Worm (Caenorhabditis elegans) whole organism, L3 larva: ENCODE data around the gene gex-5.
A peak's percentile ranks its signal among the peaks of the same experiment; 100 is the strongest.
"Not testable (repeated sequence)": the region's sequence is repeated elsewhere in the genome, so short reads cannot be mapped to it uniquely, and the experiment has no call there.

Experiments used
- R02D3.7 ChIP-seq: fragments of 150-350 bp; optimal IDR thresholded peaks from 2 replicates; lab custom pipeline; 2014; ENCODE audit warnings: missing biosample characterization, missing genetic modification characterization
- aly-2 ChIP-seq: fragments of 150-350 bp; optimal IDR thresholded peaks from 2 replicates; lab custom pipeline; 2014; ENCODE audit warnings: missing biosample characterization, missing genetic modification characterization
- ama-1 ChIP-seq: fragments of 150-350 bp; optimal IDR thresholded peaks from 2 replicates; lab custom pipeline; 2018
- ceh-28 ChIP-seq: fragments of 150-350 bp; optimal IDR thresholded peaks from 2 replicates; lab custom pipeline; 2014; ENCODE audit warnings: missing biosample characterization, missing genetic modification reagents, missing genetic modification characterization
- ceh-9 ChIP-seq: sonication (generic microtip); optimal IDR thresholded peaks from 2 replicates; lab custom pipeline; 2018; ENCODE audit warnings: missing biosample characterization, missing genetic modification characterization
- daf-12 ChIP-seq: fragments of 150-350 bp; optimal IDR thresholded peaks from 2 replicates; lab custom pipeline; 2014; ENCODE audit warnings: missing biosample characterization, missing genetic modification reagents, missing genetic modification characterization
- egl-27 ChIP-seq: sonication (generic microtip); optimal IDR thresholded peaks from 4 replicates; lab custom pipeline; 2017; ENCODE audit warnings: missing biosample characterization, missing genetic modification reagents, missing genetic modification characterization
- egl-5 ChIP-seq: fragments of 150-350 bp; optimal IDR thresholded peaks from 2 replicates; lab custom pipeline; 2017; ENCODE audit warnings: missing biosample characterization, missing genetic modification reagents, missing genetic modification characterization, inconsistent platforms
- elt-1 ChIP-seq: fragments of 150-350 bp; optimal IDR thresholded peaks from 2 replicates; lab custom pipeline; 2014; ENCODE audit warnings: missing biosample characterization, missing genetic modification characterization
- elt-2 ChIP-seq: sonication (generic microtip); optimal IDR thresholded peaks from 2 replicates; lab custom pipeline; 2016; ENCODE audit warnings: missing genetic modification reagents, mild to moderate bottlenecking, missing genetic modification characterization, missing compliant biosample characterization
- elt-3 ChIP-seq, 3 experiments: fragments of 150-350 bp in 1 of 3; sonication (generic microtip) in 2 of 3; optimal IDR thresholded peaks; 2 replicates in 2 of 3; 4 replicates in 1 of 3; lab custom pipeline; 2014 to 2017; ENCODE audit warnings: missing biosample characterization in 3 of 3, missing genetic modification characterization in 3 of 3
- eor-1 ChIP-seq, 2 experiments: fragments of 150-350 bp; optimal IDR thresholded peaks; 2 replicates each; lab custom pipeline; 2014 to 2018; ENCODE audit warnings: missing biosample characterization in 2 of 2, missing genetic modification characterization in 2 of 2
- fkh-10 ChIP-seq: sonication (generic microtip); optimal IDR thresholded peaks from 2 replicates; lab custom pipeline; 2017; ENCODE audit warnings: missing biosample characterization, missing genetic modification reagents, missing genetic modification characterization
- fos-1 ChIP-seq: fragments of 150-350 bp; optimal IDR thresholded peaks from 2 replicates; lab custom pipeline; 2014; ENCODE audit warnings: missing biosample characterization, missing genetic modification characterization
- hmg-11 ChIP-seq: sonication (generic microtip); optimal IDR thresholded peaks from 2 replicates; lab custom pipeline; 2016; ENCODE audit warnings: missing genetic modification characterization, missing compliant biosample characterization
- jun-1 ChIP-seq: fragments of 150-350 bp; optimal IDR thresholded peaks from 2 replicates; lab custom pipeline; 2014; ENCODE audit warnings: missing biosample characterization, missing genetic modification reagents, missing genetic modification characterization
- lin-15B ChIP-seq: fragments of 150-350 bp; optimal IDR thresholded peaks from 2 replicates; lab custom pipeline; 2014; ENCODE audit warnings: missing biosample characterization, missing genetic modification characterization
- lin-39 ChIP-seq: fragments of 150-350 bp; optimal IDR thresholded peaks from 2 replicates; lab custom pipeline; 2018; ENCODE audit warnings: missing biosample characterization, missing genetic modification reagents, missing genetic modification characterization
- lsy-12 ChIP-seq: sonication (generic microtip); optimal IDR thresholded peaks from 2 replicates; lab custom pipeline; 2016; ENCODE audit warnings: mild to moderate bottlenecking, missing genetic modification characterization, missing compliant biosample characterization
- nfya-1 ChIP-seq: sonication (generic microtip); optimal IDR thresholded peaks from 2 replicates; lab custom pipeline; 2017; ENCODE audit warnings: missing genetic modification characterization, mild to moderate bottlenecking, missing compliant biosample characterization, antibody characterized with exemption, moderate library complexity; ENCODE audit not compliant: insufficient read depth
- nhr-11 ChIP-seq: fragments of 150-350 bp; optimal IDR thresholded peaks from 2 replicates; lab custom pipeline; 2014; ENCODE audit warnings: missing biosample characterization, missing genetic modification characterization
- nhr-12 ChIP-seq: fragments of 150-350 bp; optimal IDR thresholded peaks from 2 replicates; lab custom pipeline; 2014; ENCODE audit warnings: missing biosample characterization, missing genetic modification characterization
- nhr-23 ChIP-seq: fragments of 150-350 bp; optimal IDR thresholded peaks from 2 replicates; lab custom pipeline; 2014; ENCODE audit warnings: missing biosample characterization, missing genetic modification reagents, missing genetic modification characterization
- nhr-237 ChIP-seq: fragments of 150-350 bp; optimal IDR thresholded peaks from 2 replicates; lab custom pipeline; 2014; ENCODE audit warnings: missing biosample characterization, missing genetic modification characterization
- nhr-25 ChIP-seq: sonication (generic microtip); optimal IDR thresholded peaks from 2 replicates; lab custom pipeline; 2017; ENCODE audit warnings: missing biosample characterization, missing genetic modification characterization
- nhr-28 ChIP-seq: fragments of 150-350 bp; optimal IDR thresholded peaks from 2 replicates; lab custom pipeline; 2014; ENCODE audit warnings: missing biosample characterization, missing genetic modification characterization
- nhr-43 ChIP-seq: sonication (generic microtip); optimal IDR thresholded peaks from 2 replicates; lab custom pipeline; 2016; ENCODE audit warnings: mild to moderate bottlenecking, missing genetic modification characterization, missing compliant biosample characterization; ENCODE audit not compliant: poor library complexity, severe bottlenecking
- nhr-67 ChIP-seq: fragments of 150-350 bp; optimal IDR thresholded peaks from 2 replicates; lab custom pipeline; 2014; ENCODE audit warnings: missing biosample characterization, missing genetic modification characterization
- pha-4 ChIP-seq: fragments of 150-350 bp; optimal IDR thresholded peaks from 2 replicates; lab custom pipeline; 2014; ENCODE audit warnings: missing biosample characterization, missing genetic modification reagents, missing genetic modification characterization
- pqm-1 ChIP-seq: fragments of 150-350 bp; optimal IDR thresholded peaks from 2 replicates; lab custom pipeline; 2017; ENCODE audit warnings: missing biosample characterization, missing genetic modification characterization, inconsistent platforms
- sea-2 ChIP-seq: fragments of 150-350 bp; sonication (generic microtip); optimal IDR thresholded peaks from 4 replicates; lab custom pipeline; 2014; ENCODE audit warnings: missing biosample characterization, missing genetic modification reagents, missing genetic modification characterization
- unc-39 ChIP-seq: sonication (generic microtip); optimal IDR thresholded peaks from 4 replicates; lab custom pipeline; 2017; ENCODE audit warnings: missing biosample characterization, missing genetic modification characterization
- unc-62 ChIP-seq: fragments of 150-350 bp; sonication (generic microtip); optimal IDR thresholded peaks from 4 replicates; lab custom pipeline; 2014; ENCODE audit warnings: missing biosample characterization, missing genetic modification reagents, missing genetic modification characterization
- zag-1 ChIP-seq: fragments of 150-350 bp; optimal IDR thresholded peaks from 2 replicates; lab custom pipeline; 2014; ENCODE audit warnings: missing biosample characterization, missing genetic modification characterization

Gene gex-5

DNA sequence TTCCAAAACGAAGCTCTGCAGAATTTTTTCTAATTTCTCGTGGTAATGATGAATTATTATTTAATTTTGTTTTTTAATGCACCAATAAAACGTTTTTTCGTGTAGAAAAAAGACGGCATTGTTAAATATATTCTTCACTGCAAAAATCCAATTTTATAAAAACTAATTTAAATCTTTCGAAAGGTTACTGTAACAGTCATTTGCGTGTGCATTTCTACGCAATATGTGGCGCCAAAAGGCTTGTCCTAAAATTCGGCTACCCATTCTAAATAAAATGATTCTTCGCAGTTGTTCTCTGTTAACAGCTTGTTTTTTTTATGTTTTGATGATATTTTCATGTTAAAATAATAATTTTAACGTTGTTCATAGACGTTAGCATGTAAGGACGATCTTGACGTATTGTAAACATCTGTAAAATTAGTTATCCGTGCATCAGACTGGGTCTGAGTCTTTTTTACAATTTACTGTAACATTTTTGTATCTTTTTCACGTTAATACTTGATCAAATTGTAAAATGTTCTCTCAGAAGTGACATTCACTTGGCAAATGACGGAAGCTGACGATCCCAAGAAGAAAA is 10.9 kb upstream of the gex-5 start, which contains the start of gene mip-1:
Gene mip-1 (plus strand): TSS at position 527 of the 577 bp plus-strand sequence.
- no peak for TF ChIP-seq nhr-28 (tag; lab: Kevin White, UChicago)
- TF ChIP-seq eor-1 (tag; optimal IDR thresholded peaks at IDR 0.05; lab: Kevin White, UChicago): no peak
- TF ChIP-seq lsy-12 (tag; lab: Kevin White, UChicago): no peak
- no peak for TF ChIP-seq nfya-1 (tag; lab: Kevin White, UChicago)
- no peak for TF ChIP-seq unc-39 (tag; lab: Kevin White, UChicago)
- TF ChIP-seq fkh-10: no peak
- TF ChIP-seq nhr-67 (tag; lab: Kevin White, UChicago): no peak
- no peak for TF ChIP-seq daf-12 (tag; lab: Kevin White, UChicago)
- TF ChIP-seq nhr-43 (tag; lab: Kevin White, UChicago): no peak
- no peak for TF ChIP-seq elt-1 (tag; lab: Kevin White, UChicago)
- TF ChIP-seq unc-62 (GFP tag; lab: Kevin White, UChicago): no peak
- TF ChIP-seq R02D3.7: no peak
- no peak for TF ChIP-seq egl-5
- TF ChIP-seq fos-1: no peak
- no peak for TF ChIP-seq nhr-23 (tag; lab: Kevin White, UChicago)

DNA sequence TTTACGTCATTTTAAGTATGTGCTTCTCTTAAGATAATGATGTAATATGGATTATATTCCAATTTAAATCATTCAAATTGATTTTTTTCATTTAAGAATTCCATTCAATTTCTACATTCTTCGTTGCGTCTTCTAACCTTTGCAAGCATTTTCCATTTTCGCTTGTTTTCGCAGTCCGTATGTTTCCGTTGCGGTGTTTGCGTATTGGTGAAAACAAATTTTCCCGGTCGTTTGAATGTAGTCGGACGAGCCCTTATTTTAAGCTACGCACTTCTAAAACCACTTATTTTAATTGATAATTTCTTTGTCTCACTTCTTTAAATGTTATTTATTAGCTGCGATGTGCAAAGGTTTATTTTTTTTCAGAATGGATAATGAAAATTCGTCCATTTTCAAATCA is 3.9 kb upstream of the gex-5 start, which contains the start of gene mel-28:
Gene mel-28 (plus strand): TSS at position 367 of the 400 bp plus-strand sequence.
- TF ChIP-seq lin-15B (tag; lab: Kevin White, UChicago) (peak; percentile 20), hmg-11 (tag; lab: Kevin White, UChicago) (no peak), unc-62 (GFP tag; lab: Kevin White, UChicago) (no peak), nhr-11 (tag; lab: Kevin White, UChicago) (no peak), aly-2 (no peak), egl-27 (no peak), pha-4 (peak; percentile 48), ceh-9 (tag; lab: Kevin White, UChicago) (no peak), nhr-25 (tag; lab: Kevin White, UChicago) (no peak), elt-3 (tag; optimal IDR thresholded peaks at IDR 0.05; lab: Kevin White, UChicago) (no peak), sea-2 (GFP tag; lab: Kevin White, UChicago) (no peak), jun-1 (tag; lab: Kevin White, UChicago) (no peak), egl-5 (peak; percentile 44), lin-39 (no peak), elt-2 (no peak)
- TF ChIP-seq, all 47 proteins: peak for 3

DNA sequence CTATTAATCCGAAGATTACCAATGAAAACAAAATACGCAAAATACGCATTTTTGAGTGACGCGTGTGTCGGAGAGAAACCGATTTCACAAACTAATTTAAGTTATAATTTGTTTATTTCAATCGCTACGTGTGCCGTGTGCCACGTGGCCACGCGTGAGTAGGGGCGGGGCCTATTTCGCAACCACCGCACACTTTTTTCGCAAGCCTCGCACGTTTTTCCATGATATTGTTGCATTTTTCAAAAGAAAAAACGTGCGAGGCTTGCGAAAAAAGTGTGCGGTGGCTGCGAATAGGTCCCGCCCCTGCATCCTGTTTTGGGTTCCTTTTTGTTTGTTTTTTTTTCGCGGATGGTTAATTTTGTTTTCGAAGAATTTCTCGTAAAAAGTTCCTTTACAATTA is 3.3 kb upstream of the gex-5 start, which contains the start of gene enu-3.2:
Gene enu-3.2 (minus strand): TSS at position 105 of the 400 bp plus-strand sequence.
- TF ChIP-seq nhr-23, nhr-43, nhr-25 (tag; lab: Kevin White, UChicago): not testable (repeated sequence)

DNA sequence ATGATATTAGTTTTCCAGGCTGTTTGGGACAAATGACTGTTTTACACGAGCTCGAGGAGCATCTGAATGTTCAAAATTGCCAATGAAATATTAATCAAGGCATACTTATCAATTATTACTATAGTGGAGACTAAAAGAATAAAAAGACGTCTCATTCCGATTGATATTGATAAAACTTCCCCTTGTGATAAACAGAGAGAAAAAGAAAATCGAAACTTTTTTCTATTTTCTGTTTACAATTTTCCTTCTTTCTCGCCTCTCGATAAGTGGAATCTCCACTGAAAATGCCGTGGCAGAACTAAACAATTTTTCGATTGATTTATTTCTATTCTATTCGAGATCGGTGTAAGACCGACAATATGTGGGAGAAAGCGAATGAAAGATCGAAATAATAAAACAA is 1.9 kb downstream of the gex-5 start, which contains the start of gene B0393.9:
Gene B0393.9 (minus strand): TSS at position 303 of the 400 bp plus-strand sequence.
- TF ChIP-seq elt-1 (tag; lab: Kevin White, UChicago): no peak
- TF ChIP-seq nhr-237: no peak
- TF ChIP-seq pqm-1 (tag; lab: Kevin White, UChicago): peak; percentile 35
- TF ChIP-seq nhr-43 (tag; lab: Kevin White, UChicago): no peak
- no peak for TF ChIP-seq ceh-28
- no peak for TF ChIP-seq hmg-11 (tag; lab: Kevin White, UChicago)
- TF ChIP-seq nhr-23 (tag; lab: Kevin White, UChicago): no peak
- no peak for TF ChIP-seq jun-1 (tag; lab: Kevin White, UChicago)
- TF ChIP-seq unc-62 (GFP tag; lab: Kevin White, UChicago): no peak
- TF ChIP-seq elt-2: peak; percentile 55
- TF ChIP-seq zag-1 (tag; lab: Kevin White, UChicago): no peak
- no peak for TF ChIP-seq lin-15B (tag; lab: Kevin White, UChicago)
- TF ChIP-seq ceh-9 (tag; lab: Kevin White, UChicago): no peak
- no peak for TF ChIP-seq ama-1 (lab: Kevin White, UChicago)
- no peak for TF ChIP-seq nhr-12 (tag; lab: Kevin White, UChicago)
